Fruit fly (Drosophila melanogaster): ENCODE results near the gene CG5078.

DNA sequence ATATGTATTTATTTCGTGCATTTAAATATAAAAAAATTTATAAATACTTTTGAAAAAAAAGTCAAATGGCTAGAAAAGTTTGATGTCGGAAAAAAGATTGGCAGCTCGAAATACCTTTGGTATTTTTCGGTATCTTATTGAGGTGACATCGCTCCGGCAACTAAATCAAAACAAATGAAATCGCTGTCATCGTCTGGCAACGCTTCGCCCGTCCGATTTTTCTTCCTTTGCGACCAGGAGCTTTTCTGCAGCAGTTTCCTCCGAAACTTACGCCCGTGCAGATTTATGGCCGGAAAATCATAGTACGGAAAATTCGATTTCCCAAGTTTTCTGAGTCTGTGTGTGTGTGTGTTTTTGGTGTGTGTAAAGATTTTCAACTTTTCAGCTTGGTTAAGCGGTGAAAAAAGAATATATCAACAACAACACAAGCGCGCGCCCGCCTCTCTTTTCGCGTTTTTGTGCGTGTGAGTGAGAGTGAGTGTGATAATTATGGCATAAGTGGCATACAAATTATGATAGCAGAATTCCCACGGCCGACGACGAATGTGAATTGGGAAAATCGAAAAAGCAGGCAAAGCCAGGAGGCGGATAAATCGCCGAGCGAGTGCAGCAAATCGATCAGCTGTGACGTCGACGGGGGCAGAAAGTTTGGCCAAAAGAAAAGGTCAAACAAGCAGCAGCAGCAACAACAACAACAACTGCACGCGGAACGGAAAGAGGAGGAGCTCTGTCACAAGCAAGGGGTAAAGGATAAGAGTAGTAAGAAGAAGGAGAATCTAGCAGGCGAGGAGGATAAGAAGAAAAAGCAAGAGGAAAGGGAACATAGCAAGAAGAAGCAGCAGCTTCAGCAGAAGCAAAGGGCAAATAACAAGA is 8.5 kb upstream of the CG5078 start, which contains the start of gene CG32425:
- TF ChIP-seq dac (GFP tag; optimal IDR thresholded peaks at IDR 0.05) (no peak), CG15336 (GFP tag; IDR thresholded peaks at IDR 0.05) (no peak), CG32006 (GFP tag; optimal IDR thresholded peaks at IDR 0.05) (no peak), CG6163 (GFP tag; IDR thresholded peaks at IDR 0.05) (no peak), cyc (GFP tag; optimal IDR thresholded peaks at IDR 0.05) (no peak), Sox14 (GFP tag; optimal IDR thresholded peaks at IDR 0.05) (peak; percentile 8), svp (GFP tag) (no peak), CG3032 (tag; optimal IDR thresholded peaks at IDR 0.05) (no peak)
